Worm (Caenorhabditis elegans) whole organism, L1 larva: ENCODE results near the gene F18A11.3.
A peak's percentile ranks its signal among the peaks of the same experiment; 100 is the strongest.

ENCODE experiments used
- C04F5.9 ChIP-seq: sonication (generic microtip); optimal IDR thresholded peaks from 2 replicates; lab custom pipeline; 2016; ENCODE audit warnings: missing genetic modification characterization, missing compliant biosample characterization
- C34B4.2 ChIP-seq: sonication (generic microtip); optimal IDR thresholded peaks from 2 replicates; lab custom pipeline; 2017; ENCODE audit warnings: mild to moderate bottlenecking, missing genetic modification characterization, missing compliant biosample characterization
- F16B12.6 ChIP-seq: fragments of 150-350 bp; optimal IDR thresholded peaks from 2 replicates; lab custom pipeline; 2014; ENCODE audit warnings: missing biosample characterization, missing genetic modification characterization
- Y116A8C.19 ChIP-seq: sonication (generic microtip); optimal IDR thresholded peaks from 2 replicates; lab custom pipeline; 2016; ENCODE audit warnings: missing compliant biosample characterization, missing genetic modification characterization, borderline replicate concordance
- alr-1 ChIP-seq: fragments of 200-800 bp; sonication (Bioruptor generic); optimal IDR thresholded peaks from 2 replicates; lab custom pipeline; 2018; ENCODE audit warnings: borderline replicate concordance, mild to moderate bottlenecking, missing genetic modification characterization, missing compliant biosample characterization
- aly-2 ChIP-seq: fragments of 150-350 bp; optimal IDR thresholded peaks from 2 replicates; lab custom pipeline; 2014; ENCODE audit warnings: missing biosample characterization, missing genetic modification characterization
- ama-1 ChIP-seq: fragments of 150-350 bp; optimal IDR thresholded peaks from 2 replicates; lab custom pipeline; 2014
- blmp-1 ChIP-seq: fragments of 150-350 bp; optimal IDR thresholded peaks from 2 replicates; lab custom pipeline; 2014; ENCODE audit warnings: missing biosample characterization, missing genetic modification characterization
- ceh-63 ChIP-seq: fragments of 200-800 bp; sonication (Bioruptor generic); optimal IDR thresholded peaks from 2 replicates; lab custom pipeline; 2018; ENCODE audit warnings: mild to moderate bottlenecking, missing genetic modification characterization, missing compliant biosample characterization
- ceh-8 ChIP-seq: fragments of 200-800 bp; sonication (Bioruptor generic); optimal IDR thresholded peaks from 2 replicates; lab custom pipeline; 2018; ENCODE audit warnings: mild to moderate bottlenecking, missing genetic modification characterization, moderate library complexity, missing compliant biosample characterization
- ceh-88 ChIP-seq: fragments of 200-800 bp; sonication (Bioruptor generic); IDR thresholded peaks from 2 replicates; pipeline ENCODE4 v1.3.6; 2022; ENCODE audit warnings: missing genetic modification characterization, missing compliant biosample characterization
- ceh-90 ChIP-seq: sonication (generic microtip); optimal IDR thresholded peaks from 2 replicates; lab custom pipeline; 2016; ENCODE audit warnings: missing genetic modification characterization, missing compliant biosample characterization
- dpl-1 ChIP-seq, 3 experiments: fragments of 150-350 bp in 2 of 3; sonication (generic microtip) in 1 of 3; optimal IDR thresholded peaks; 2 replicates each; lab custom pipeline; 2014 to 2017; ENCODE audit warnings: missing biosample characterization in 3 of 3, missing genetic modification characterization in 3 of 3, missing genetic modification reagents in 3 of 3
- dsc-1 ChIP-seq: sonication (generic microtip); optimal IDR thresholded peaks from 2 replicates; lab custom pipeline; 2016; ENCODE audit warnings: mild to moderate bottlenecking, missing genetic modification characterization, missing compliant biosample characterization
- efl-1 ChIP-seq, 4 experiments: fragments of 150-350 bp; optimal IDR thresholded peaks in 3 of 4; peaks in 1 of 4; 1 replicate in 1 of 4; 2 replicates in 3 of 4; lab custom pipeline; 2014; ENCODE audit warnings: missing biosample characterization in 2 of 4, missing genetic modification characterization in 2 of 4, missing genetic modification reagents in 2 of 4
- elt-2 ChIP-seq: sonication (generic microtip); optimal IDR thresholded peaks from 2 replicates; lab custom pipeline; 2016; ENCODE audit warnings: missing genetic modification characterization, mild to moderate bottlenecking, inconsistent platforms, missing compliant biosample characterization, missing genetic modification reagents
- ets-5 ChIP-seq: fragments of 200-800 bp; sonication (Bioruptor generic); IDR thresholded peaks from 2 replicates; pipeline ENCODE4 v1.3.6; 2022; ENCODE audit warnings: missing genetic modification characterization, missing compliant biosample characterization
- fkh-10 ChIP-seq: sonication (generic microtip); optimal IDR thresholded peaks from 2 replicates; lab custom pipeline; 2017; ENCODE audit warnings: missing biosample characterization, missing genetic modification reagents, missing genetic modification characterization
- fkh-4 ChIP-seq: sonication (generic microtip); optimal IDR thresholded peaks from 2 replicates; lab custom pipeline; 2016; ENCODE audit warnings: missing compliant biosample characterization, missing genetic modification characterization, borderline replicate concordance
- fos-1 ChIP-seq: fragments of 150-350 bp; optimal IDR thresholded peaks from 2 replicates; lab custom pipeline; 2014; ENCODE audit warnings: missing biosample characterization, missing genetic modification characterization
- hlh-17 ChIP-seq: fragments of 200-800 bp; sonication (Bioruptor generic); optimal IDR thresholded peaks from 2 replicates; lab custom pipeline; 2018; ENCODE audit warnings: missing genetic modification characterization, mild to moderate bottlenecking, missing compliant biosample characterization, moderate library complexity, borderline replicate concordance
- hpl-2 ChIP-seq: fragments of 150-350 bp; optimal IDR thresholded peaks from 2 replicates; lab custom pipeline; 2014; ENCODE audit warnings: missing biosample characterization, missing genetic modification reagents, missing genetic modification characterization
- irx-1 ChIP-seq: sonication (generic microtip); optimal IDR thresholded peaks from 2 replicates; lab custom pipeline; 2016; ENCODE audit warnings: missing genetic modification characterization, missing compliant biosample characterization
- isw-1 ChIP-seq: fragments of 200-800 bp; sonication (Bioruptor generic); IDR thresholded peaks from 2 replicates; pipeline ENCODE4 v1.3.6; 2022; ENCODE audit warnings: missing genetic modification characterization, missing compliant biosample characterization
- jun-1 ChIP-seq: fragments of 150-350 bp; optimal IDR thresholded peaks from 2 replicates; lab custom pipeline; 2014; ENCODE audit warnings: missing biosample characterization, missing genetic modification reagents, missing genetic modification characterization
- lin-14 ChIP-seq: fragments of 200-800 bp; sonication (Bioruptor generic); optimal IDR thresholded peaks from 2 replicates; lab custom pipeline; 2018; ENCODE audit warnings: mild to moderate bottlenecking, missing genetic modification characterization, moderate library complexity, missing compliant biosample characterization
- lin-35 ChIP-seq, 2 experiments: fragments of 150-350 bp; optimal IDR thresholded peaks; 2 replicates each; lab custom pipeline; 2014; ENCODE audit warnings: missing biosample characterization in 2 of 2, missing genetic modification characterization in 2 of 2, missing genetic modification reagents in 2 of 2
- lin-39 ChIP-seq: fragments of 150-350 bp; optimal IDR thresholded peaks from 2 replicates; lab custom pipeline; 2014; ENCODE audit warnings: missing biosample characterization, missing genetic modification reagents, missing genetic modification characterization
- lir-3 ChIP-seq: sonication (generic microtip); optimal IDR thresholded peaks from 2 replicates; lab custom pipeline; 2016; ENCODE audit warnings: mild to moderate bottlenecking, missing genetic modification characterization, moderate library complexity, missing compliant biosample characterization; ENCODE audit not compliant: poor library complexity
- lsy-2 ChIP-seq, 2 experiments: fragments of 150-350 bp; optimal IDR thresholded peaks; 2 replicates each; lab custom pipeline; 2014; ENCODE audit warnings: missing biosample characterization in 2 of 2, missing genetic modification characterization in 2 of 2
- mef-2 ChIP-seq: fragments of 150-350 bp; optimal IDR thresholded peaks from 2 replicates; lab custom pipeline; 2014; ENCODE audit warnings: missing biosample characterization, missing genetic modification characterization
- mep-1 ChIP-seq: fragments of 150-350 bp; optimal IDR thresholded peaks from 2 replicates; lab custom pipeline; 2014; ENCODE audit warnings: missing biosample characterization, missing genetic modification characterization
- nhr-12 ChIP-seq: sonication (generic microtip); optimal IDR thresholded peaks from 2 replicates; lab custom pipeline; 2017; ENCODE audit warnings: missing biosample characterization, missing genetic modification characterization
- nhr-237 ChIP-seq: fragments of 150-350 bp; optimal IDR thresholded peaks from 2 replicates; lab custom pipeline; 2014; ENCODE audit warnings: missing biosample characterization, missing genetic modification characterization
- nhr-28 ChIP-seq: fragments of 150-350 bp; optimal IDR thresholded peaks from 2 replicates; lab custom pipeline; 2014; ENCODE audit warnings: missing biosample characterization, missing genetic modification characterization
- nhr-71 ChIP-seq: sonication (generic microtip); optimal IDR thresholded peaks from 2 replicates; lab custom pipeline; 2016; ENCODE audit warnings: mild to moderate bottlenecking, missing genetic modification characterization, moderate library complexity, missing compliant biosample characterization
- nhr-76 ChIP-seq: sonication (generic microtip); optimal IDR thresholded peaks from 2 replicates; lab custom pipeline; 2017; ENCODE audit warnings: missing biosample characterization, missing genetic modification characterization
- nhr-77 ChIP-seq: fragments of 150-350 bp; optimal IDR thresholded peaks from 2 replicates; lab custom pipeline; 2014; ENCODE audit warnings: missing biosample characterization, missing genetic modification characterization
- nhr-84 ChIP-seq: sonication (generic microtip); optimal IDR thresholded peaks from 2 replicates; lab custom pipeline; 2017; ENCODE audit warnings: missing biosample characterization, missing genetic modification characterization
- nhr-85 ChIP-seq: sonication (generic microtip); peaks from one replicate; lab custom pipeline; 2016; ENCODE audit warnings: missing genetic modification characterization, inconsistent platforms, missing compliant biosample characterization
- nhr-90 ChIP-seq: sonication (generic microtip); optimal IDR thresholded peaks from 2 replicates; lab custom pipeline; 2016; ENCODE audit warnings: mild to moderate bottlenecking, missing genetic modification characterization, missing compliant biosample characterization; ENCODE audit not compliant: poor library complexity
- pag-3 ChIP-seq: sonication (generic microtip); optimal IDR thresholded peaks from 2 replicates; lab custom pipeline; 2017; ENCODE audit warnings: missing genetic modification characterization, mild to moderate bottlenecking, missing compliant biosample characterization, antibody characterized with exemption, borderline replicate concordance; ENCODE audit not compliant: insufficient read depth
- pax-3 ChIP-seq: fragments of 200-800 bp; sonication (Bioruptor generic); optimal IDR thresholded peaks from 2 replicates; lab custom pipeline; 2018; ENCODE audit warnings: mild to moderate bottlenecking, missing genetic modification characterization, moderate library complexity, missing compliant biosample characterization
- rnt-1 ChIP-seq: sonication (generic microtip); optimal IDR thresholded peaks from 2 replicates; lab custom pipeline; 2016; ENCODE audit warnings: mild to moderate bottlenecking, missing genetic modification characterization, moderate library complexity, missing compliant biosample characterization
- sox-4 ChIP-seq: sonication (generic microtip); optimal IDR thresholded peaks from 2 replicates; lab custom pipeline; 2016; ENCODE audit warnings: missing genetic modification characterization, missing compliant biosample characterization
- sptf-1 ChIP-seq: fragments of 150-350 bp; optimal IDR thresholded peaks from 2 replicates; lab custom pipeline; 2014; ENCODE audit warnings: missing biosample characterization, missing genetic modification characterization
- sup-37 ChIP-seq: fragments of 200-800 bp; sonication (Bioruptor generic); optimal IDR thresholded peaks from 2 replicates; lab custom pipeline; 2018; ENCODE audit warnings: mild to moderate bottlenecking, missing genetic modification characterization, missing compliant biosample characterization
- unc-130 ChIP-seq: fragments of 150-350 bp; optimal IDR thresholded peaks from 2 replicates; lab custom pipeline; 2017; ENCODE audit warnings: missing biosample characterization, missing genetic modification characterization, inconsistent platforms
- unc-62 ChIP-seq: fragments of 150-350 bp; optimal IDR thresholded peaks from 2 replicates; lab custom pipeline; 2014; ENCODE audit warnings: missing biosample characterization, missing genetic modification reagents, missing genetic modification characterization
- unc-86 ChIP-seq: sonication (generic microtip); optimal IDR thresholded peaks from 2 replicates; lab custom pipeline; 2016; ENCODE audit warnings: missing genetic modification characterization, missing compliant biosample characterization
- vab-15 ChIP-seq: sonication (generic microtip); optimal IDR thresholded peaks from 2 replicates; lab custom pipeline; 2017; ENCODE audit warnings: missing genotype, mild to moderate bottlenecking, missing genetic modification characterization, missing compliant biosample characterization
- zip-4 ChIP-seq: fragments of 200-800 bp; sonication (Bioruptor generic); optimal IDR thresholded peaks from 2 replicates; lab custom pipeline; 2018; ENCODE audit warnings: mild to moderate bottlenecking, missing genetic modification characterization, moderate library complexity, missing compliant biosample characterization
- ztf-4 ChIP-seq: fragments of 150-350 bp; optimal IDR thresholded peaks from 2 replicates; lab custom pipeline; 2014; ENCODE audit warnings: missing biosample characterization, missing genetic modification characterization

Gene F18A11.3

ce11 chrII:13066777-13067290 is 30.2 kb upstream of the F18A11.3 start (continued):
- TF ChIP-seq nhr-237 (no peak), pag-3 (tag; lab: Kevin White, UChicago) (no peak), nhr-28 (tag; lab: Kevin White, UChicago) (no peak), ceh-8 (GFP tag; lab: Kevin White, UChicago) (peak; percentile 11), nhr-76 (tag; lab: Kevin White, UChicago) (no peak), nhr-84 (tag; lab: Kevin White, UChicago) (no peak), rnt-1 (peak; percentile 48), lsy-2 (tag; optimal IDR thresholded peaks at IDR 0.05; lab: Kevin White, UChicago) (peak in 1 of 2 experiments; percentile 29), nhr-90 (no peak), F16B12.6 (tag; lab: Kevin White, UChicago) (no peak), lin-35 (GFP tag; optimal IDR thresholded peaks at IDR 0.05; lab: Kevin White, UChicago) (no peak), jun-1 (tag; lab: Kevin White, UChicago) (no peak), dsc-1 (tag; lab: Kevin White, UChicago) (peak; percentile 39), Y116A8C.19 (tag; lab: Kevin White, UChicago) (no peak), ets-5 (no peak), hpl-2 (no peak), nhr-85 (tag; lab: Kevin White, UChicago) (no peak), nhr-77 (no peak), lir-3 (tag; lab: Kevin White, UChicago) (no peak), blmp-1 (tag; lab: Kevin White, UChicago) (no peak), ceh-63 (no peak), nhr-12 (tag; lab: Kevin White, UChicago) (no peak), dpl-1 (GFP tag; optimal IDR thresholded peaks at IDR 0.05; lab: Kevin White, UChicago) (no peak), isw-1 (GFP tag; lab: Robert Waterston, UW) (no peak), nhr-71 (tag; lab: Kevin White, UChicago) (peak; percentile 53), sptf-1 (no peak), hlh-17 (no peak), mep-1 (tag; lab: Kevin White, UChicago) (no peak), mef-2 (peak; percentile 11), sup-37 (GFP tag; lab: Kevin White, UChicago) (no peak), fkh-4 (tag; lab: Kevin White, UChicago) (no peak), vab-15 (no peak), C34B4.2 (tag; lab: Kevin White, UChicago) (no peak), unc-130 (tag; lab: Kevin White, UChicago) (no peak), ceh-88 (GFP tag; lab: Robert Waterston, UW) (no peak), C04F5.9 (tag; lab: Kevin White, UChicago) (no peak), irx-1 (tag; lab: Kevin White, UChicago) (no peak), efl-1 (optimal IDR thresholded peaks at IDR 0.05; lab: Kevin White, UChicago) (no peak), efl-1 (GFP tag; optimal IDR thresholded peaks at IDR 0.05 in 1 of 2; lab: Kevin White, UChicago) (no peak), lin-39 (tag; lab: Kevin White, UChicago) (no peak), elt-2 (no peak)

- TF ChIP-seq ztf-4 (tag; lab: Kevin White, UChicago) = no peak
- no peak for TF ChIP-seq unc-62 (GFP tag; lab: Kevin White, UChicago)
- no peak for TF ChIP-seq aly-2
- TF ChIP-seq vab-15 = peak; percentile 9
- no peak for TF ChIP-seq pax-3
- TF ChIP-seq nhr-76 (tag; lab: Kevin White, UChicago) = no peak
- TF ChIP-seq sox-4 (tag; lab: Kevin White, UChicago) = no peak
- peak; percentile 82 for TF ChIP-seq lin-14 (GFP tag; lab: Kevin White, UChicago)
- no peak for TF ChIP-seq sup-37 (GFP tag; lab: Kevin White, UChicago)
- TF ChIP-seq fkh-10 (GFP tag; lab: Kevin White, UChicago) = no peak
- no peak for TF ChIP-seq lin-35 (GFP tag; optimal IDR thresholded peaks at IDR 0.05; lab: Kevin White, UChicago)
- TF ChIP-seq fos-1 (tag; lab: Kevin White, UChicago) = no peak
- TF ChIP-seq zip-4 (GFP tag; lab: Kevin White, UChicago) = no peak
- TF ChIP-seq unc-86 (tag; lab: Kevin White, UChicago) = no peak
- no peak for TF ChIP-seq sptf-1
- TF ChIP-seq nhr-77 = no peak
- TF ChIP-seq nhr-237 = no peak
- TF ChIP-seq ama-1 = no peak
- TF ChIP-seq alr-1 (tag; lab: Kevin White, UChicago) = no peak
- TF ChIP-seq ceh-90 = no peak
Observed at ce11 chrII:13065251-13065650, 28.6 kb upstream of the F18A11.3 start.
